In genomic region chr3R:14801407-14801806, dm6 we compare ENCODE assay signal across 1 fruit fly cellular context.
TF ChIP-seq lines count a peak whose summit lies in the region.

Gene CG14857, plus strand, starts transcription at chr3R:14801773.

TF ChIP-seq in whole organism, embryonic, 481 proteins besides CTCF, POLR2A, EP300 and RAD21 (continued from another document):
- TF ChIP-seq CG15696 (tag; optimal IDR thresholded peaks at IDR 0.05; lab: Kevin White, UChicago) (no peak), CG31441 (GFP tag; IDR thresholded peaks at IDR 0.05; lab: Robert Waterston, UW) (no peak), mam (GFP tag; optimal IDR thresholded peaks at IDR 0.05; lab: Kevin White, UChicago) (no peak), CG17612 (GFP tag; IDR thresholded peaks at IDR 0.05; lab: Robert Waterston, UW) (no peak), CkIIα-i1 (GFP tag; IDR thresholded peaks at IDR 0.05; lab: Robert Waterston, UW) (no peak), Dbx (GFP tag; IDR thresholded peaks at IDR 0.05; lab: Robert Waterston, UW) (0 out of 3 replicates have a peak, but pooled peaks have one; percentile 11), z (GFP tag; IDR thresholded peaks at IDR 0.05; lab: Robert Waterston, UW) (peak; percentile 60; the same call in 1 of the 3 replicates), TFAM (GFP tag; optimal IDR thresholded peaks at IDR 0.05; lab: Kevin White, UChicago) (no peak), CG14050 (GFP tag; IDR thresholded peaks at IDR 0.05; lab: Robert Waterston, UW) (no peak), fd3F (GFP tag; optimal IDR thresholded peaks at IDR 0.05; lab: Kevin White, UChicago) (no peak), CG13775 (GFP tag; optimal IDR thresholded peaks at IDR 0.05; lab: Kevin White, UChicago) (no peak), phol (tag; optimal IDR thresholded peaks at IDR 0.05; lab: Kevin White, UChicago) (no peak), tup (GFP tag; optimal IDR thresholded peaks at IDR 0.05; lab: Kevin White, UChicago) (no peak), nmo (GFP tag; optimal IDR thresholded peaks at IDR 0.05; lab: Kevin White, UChicago) (no peak), Ada2b (GFP tag; IDR thresholded peaks at IDR 0.05; lab: Robert Waterston, UW) (no peak), E2f1 (GFP tag; IDR thresholded peaks at IDR 0.05; lab: Robert Waterston, UW) (no peak), mld (GFP tag; IDR thresholded peaks at IDR 0.05; lab: Robert Waterston, UW; ENCODE audit: partially characterized antibody) (no peak), btn (GFP tag; optimal IDR thresholded peaks at IDR 0.05; lab: Kevin White, UChicago) (no peak), wor (GFP tag; IDR thresholded peaks at IDR 0.05; lab: Robert Waterston, UW) (no peak), bbx (GFP tag; IDR thresholded peaks at IDR 0.05; lab: Robert Waterston, UW; ENCODE audit: partially characterized antibody) (no peak), Dek (tag; optimal IDR thresholded peaks at IDR 0.05; lab: Kevin White, UChicago) (no peak), kni (GFP tag; optimal IDR thresholded peaks at IDR 0.05; lab: Kevin White, UChicago) (no peak), C15 (GFP tag; IDR thresholded peaks at IDR 0.05; lab: Robert Waterston, UW) (no peak), CG8089 (GFP tag; optimal IDR thresholded peaks at IDR 0.05; lab: Kevin White, UChicago) (no peak), slou (GFP tag; optimal IDR thresholded peaks at IDR 0.05; lab: Kevin White, UChicago) (no peak), odd (GFP tag; optimal IDR thresholded peaks at IDR 0.05; lab: Kevin White, UChicago) (no peak), CG6254 (GFP tag; optimal IDR thresholded peaks at IDR 0.05; lab: Kevin White, UChicago) (no peak), CG16815 (GFP tag; optimal IDR thresholded peaks at IDR 0.05; lab: Kevin White, UChicago) (no peak), CG1603 (tag; optimal IDR thresholded peaks at IDR 0.05; lab: Kevin White, UChicago) (no peak), Nf-YC (tag; optimal IDR thresholded peaks at IDR 0.05; lab: Kevin White, UChicago) (no peak), Xrp1 (GFP tag; IDR thresholded peaks at IDR 0.05; lab: Robert Waterston, UW) (no peak), cad (GFP tag; optimal IDR thresholded peaks at IDR 0.05; lab: Kevin White, UChicago) (no peak), Atf6 (GFP tag; IDR thresholded peaks at IDR 0.05; lab: Robert Waterston, UW) (no peak), CG10543 (GFP tag; optimal IDR thresholded peaks at IDR 0.05; lab: Kevin White, UChicago) (peak; percentile 55), CG12236 (GFP tag; optimal IDR thresholded peaks at IDR 0.05; lab: Kevin White, UChicago) (no peak), Nf-YB (GFP tag; optimal IDR thresholded peaks at IDR 0.05; lab: Kevin White, UChicago) (no peak)
